Worm (Caenorhabditis elegans) whole organism, L4/young adult: ENCODE measurements around the gene Y51A2B.16.

ENCODE experiments used
- W03F9.2 ChIP-seq: fragments of 150-350 bp; optimal IDR thresholded peaks from 2 replicates; lab custom pipeline; 2014; ENCODE audit warnings: missing biosample characterization, missing genetic modification characterization
- him-1 ChIP-seq: sonication (generic microtip); optimal IDR thresholded peaks from 2 replicates; lab custom pipeline; 2016; ENCODE audit warnings: missing genotype, missing genetic modification reagents, missing genetic modification characterization, missing compliant biosample characterization

DNA sequence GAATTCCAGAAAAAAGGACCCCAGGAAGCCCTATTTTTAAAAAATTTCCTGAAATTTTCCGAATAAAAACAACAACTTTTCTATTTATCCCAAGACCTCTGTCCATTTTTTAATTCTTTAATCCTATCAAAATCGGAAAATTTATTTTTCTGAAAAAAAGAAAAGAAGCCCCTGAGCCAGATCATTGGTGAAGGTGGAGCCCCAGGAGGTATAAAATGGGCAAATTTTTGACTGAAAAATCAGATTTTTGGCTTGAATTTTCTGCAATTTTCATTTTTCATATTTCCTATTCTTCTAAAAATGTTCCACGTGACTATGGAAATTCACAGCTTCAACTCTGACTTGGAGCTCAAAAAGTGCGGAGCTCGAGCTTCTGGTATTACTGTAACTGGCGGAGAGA lies 18.9 kb downstream of the Y51A2B.16 start, which contains the start of gene Y51A2B.8:
- TF ChIP-seq W03F9.2 (tag; lab: Kevin White, UChicago) (no peak), him-1 (tag; lab: Kevin White, UChicago) (no peak)
